Fruit fly (Drosophila melanogaster) whole organism, prepupa: Measurements from ENCODE around the gene tty.

Experiments used
- CG11762 ChIP-seq: fragments of 200-800 bp; sonication (Bioruptor generic); optimal IDR thresholded peaks from 3 replicates; lab custom pipeline; 2016; ENCODE audit warnings: missing biosample characterization, missing genetic modification characterization; ENCODE audit not compliant: insufficient read depth
- CG1621 ChIP-seq: fragments of 200-800 bp; sonication (Bioruptor generic); optimal IDR thresholded peaks from 3 replicates; lab custom pipeline; 2018; ENCODE audit warnings: missing biosample characterization, mild to moderate bottlenecking, missing genetic modification characterization
- CG16779 ChIP-seq: fragments of 200-800 bp; sonication (Bioruptor generic); optimal IDR thresholded peaks from 3 replicates; lab custom pipeline; 2017; ENCODE audit warnings: missing biosample characterization, mild to moderate bottlenecking, missing genetic modification characterization
- CG3032 ChIP-seq: fragments of 200-800 bp; optimal IDR thresholded peaks from 2 replicates; lab custom pipeline; 2019; ENCODE audit warnings: missing biosample characterization, mild to moderate bottlenecking, missing genetic modification characterization, moderate library complexity
- CG31627 ChIP-seq: fragments of 200-800 bp; sonication (Bioruptor generic); optimal IDR thresholded peaks from 3 replicates; lab custom pipeline; 2016; ENCODE audit warnings: missing biosample characterization, missing genetic modification characterization
- CG32006 ChIP-seq: fragments of 200-800 bp; sonication (Bioruptor generic); optimal IDR thresholded peaks from 3 replicates; lab custom pipeline; 2017; ENCODE audit warnings: missing biosample characterization, mild to moderate bottlenecking, missing genetic modification characterization
- CG34406 ChIP-seq: fragments of 200-800 bp; sonication (Bioruptor generic); optimal IDR thresholded peaks from 3 replicates; lab custom pipeline; 2016; ENCODE audit warnings: missing biosample characterization, missing genetic modification characterization
- CG3919 ChIP-seq: fragments of 200-800 bp; sonication (Bioruptor generic); optimal IDR thresholded peaks from 3 replicates; lab custom pipeline; 2016; ENCODE audit warnings: missing biosample characterization, missing genetic modification characterization
- CG4318 ChIP-seq: fragments of 200-800 bp; sonication (Bioruptor generic); optimal IDR thresholded peaks from 3 replicates; lab custom pipeline; 2017; ENCODE audit warnings: missing biosample characterization, mild to moderate bottlenecking, missing genetic modification characterization
- CG6163 ChIP-seq: fragments of 200-800 bp; sonication (Bioruptor generic); IDR thresholded peaks from 3 replicates; pipeline ENCODE4 v1.3.6; 2022; ENCODE audit warnings: missing biosample characterization, missing genetic modification characterization
- CG6276 ChIP-seq: fragments of 200-800 bp; sonication (Bioruptor generic); optimal IDR thresholded peaks from 2 replicates; lab custom pipeline; 2017; ENCODE audit warnings: missing biosample characterization, mild to moderate bottlenecking, missing genetic modification characterization
- CG6792 ChIP-seq: fragments of 200-800 bp; sonication (Bioruptor generic); optimal IDR thresholded peaks from 3 replicates; lab custom pipeline; 2016; ENCODE audit warnings: missing biosample characterization, missing genetic modification characterization
- CG6808 ChIP-seq: fragments of 200-800 bp; sonication (Bioruptor generic); optimal IDR thresholded peaks from 3 replicates; lab custom pipeline; 2017; ENCODE audit warnings: missing biosample characterization, missing genetic modification characterization, mild to moderate bottlenecking, moderate library complexity, missing genetic modification reagents
- CG6854 ChIP-seq: fragments of 200-800 bp; sonication (Bioruptor generic); optimal IDR thresholded peaks from 2 replicates; lab custom pipeline; 2017; ENCODE audit warnings: missing biosample characterization, mild to moderate bottlenecking, missing genetic modification characterization
- CG7368 ChIP-seq: fragments of 200-800 bp; sonication (Bioruptor generic); optimal IDR thresholded peaks from 3 replicates; lab custom pipeline; 2016; ENCODE audit warnings: missing biosample characterization, missing genetic modification characterization
- CG8119 ChIP-seq: fragments of 200-800 bp; sonication (Bioruptor generic); IDR thresholded peaks from 3 replicates; pipeline ENCODE4 v1.3.6; 2022; ENCODE audit warnings: missing biosample characterization, missing genetic modification characterization
- CG8319 ChIP-seq: fragments of 200-800 bp; sonication (Bioruptor generic); optimal IDR thresholded peaks from 3 replicates; lab custom pipeline; 2016; ENCODE audit warnings: missing biosample characterization, missing genetic modification characterization
- CG8632 ChIP-seq: fragments of 200-800 bp; sonication (Bioruptor generic); optimal IDR thresholded peaks from 3 replicates; lab custom pipeline; 2016; ENCODE audit warnings: missing biosample characterization, missing genetic modification characterization
- CG9139 ChIP-seq: fragments of 200-800 bp; sonication (Bioruptor generic); optimal IDR thresholded peaks from 3 replicates; lab custom pipeline; 2017; ENCODE audit warnings: missing biosample characterization, mild to moderate bottlenecking, missing genetic modification characterization
- Eip93F ChIP-seq: fragments of 200-800 bp; sonication (Bioruptor generic); optimal IDR thresholded peaks from 2 replicates; lab custom pipeline; 2016; ENCODE audit warnings: missing biosample characterization, mild to moderate bottlenecking, missing genetic modification characterization
- Ets21C ChIP-seq: fragments of 200-800 bp; sonication (Bioruptor generic); optimal IDR thresholded peaks from 3 replicates; lab custom pipeline; 2016; ENCODE audit warnings: missing biosample characterization, missing genetic modification characterization
- Gug ChIP-seq: fragments of 200-800 bp; sonication (Bioruptor generic); IDR thresholded peaks from 2 replicates; pipeline ENCODE4 v1.3.6; 2022; ENCODE audit warnings: missing biosample characterization, missing genetic modification characterization
- Hr38 ChIP-seq: sonication (Bioruptor generic); optimal IDR thresholded peaks from 2 replicates; lab custom pipeline; 2016; ENCODE audit warnings: missing biosample characterization, missing genetic modification characterization
- Hr39 ChIP-seq: fragments of 200-800 bp; sonication (Bioruptor generic); optimal IDR thresholded peaks from 2 replicates; lab custom pipeline; 2016; ENCODE audit warnings: missing biosample characterization, missing genetic modification characterization
- Lpt ChIP-seq: fragments of 200-800 bp; sonication (Bioruptor generic); optimal IDR thresholded peaks from 3 replicates; lab custom pipeline; 2016; ENCODE audit warnings: missing biosample characterization, missing genetic modification characterization
- Met ChIP-seq: fragments of 200-800 bp; sonication (Bioruptor generic); optimal IDR thresholded peaks from 3 replicates; lab custom pipeline; 2016; ENCODE audit warnings: missing biosample characterization, missing genetic modification characterization
- OdsH ChIP-seq: fragments of 200-800 bp; sonication (Bioruptor generic); optimal IDR thresholded peaks from 3 replicates; lab custom pipeline; 2016; ENCODE audit warnings: missing biosample characterization, missing genetic modification characterization
- Sox102F ChIP-seq: fragments of 200-800 bp; sonication (Bioruptor generic); optimal IDR thresholded peaks from 2 replicates; lab custom pipeline; 2016; ENCODE audit warnings: missing biosample characterization, mild to moderate bottlenecking, missing genetic modification characterization
- Sox14 ChIP-seq: fragments of 200-800 bp; sonication (Bioruptor generic); optimal IDR thresholded peaks from 3 replicates; lab custom pipeline; 2016; ENCODE audit warnings: missing biosample characterization, missing genetic modification characterization
- Sox15 ChIP-seq: fragments of 200-800 bp; sonication (Bioruptor generic); optimal IDR thresholded peaks from 3 replicates; lab custom pipeline; 2016; ENCODE audit warnings: missing biosample characterization, missing genetic modification characterization
- achi ChIP-seq: fragments of 200-800 bp; sonication (Bioruptor generic); optimal IDR thresholded peaks from 3 replicates; lab custom pipeline; 2016; ENCODE audit warnings: missing biosample characterization, missing genetic modification characterization
- dac ChIP-seq: fragments of 200-800 bp; sonication (Bioruptor generic); optimal IDR thresholded peaks from 2 replicates; lab custom pipeline; 2017; ENCODE audit warnings: missing biosample characterization, mild to moderate bottlenecking, missing genetic modification characterization
- dsx ChIP-seq: fragments of 200-800 bp; optimal IDR thresholded peaks from 3 replicates; lab custom pipeline; 2019; ENCODE audit warnings: missing biosample characterization, mild to moderate bottlenecking, missing genetic modification characterization, moderate library complexity; ENCODE audit not compliant: poor library complexity, severe bottlenecking
- esn ChIP-seq: fragments of 200-800 bp; sonication (Bioruptor generic); optimal IDR thresholded peaks from 2 replicates; lab custom pipeline; 2016; ENCODE audit warnings: missing biosample characterization, mild to moderate bottlenecking, missing genetic modification characterization, moderate library complexity
- fd59A ChIP-seq: fragments of 200-800 bp; sonication (Bioruptor generic); optimal IDR thresholded peaks from 2 replicates; lab custom pipeline; 2017; ENCODE audit warnings: missing biosample characterization, mild to moderate bottlenecking, missing genetic modification characterization, missing genetic modification reagents
- fd85E ChIP-seq: fragments of 200-800 bp; sonication (Bioruptor generic); optimal IDR thresholded peaks from 3 replicates; lab custom pipeline; 2016; ENCODE audit warnings: missing biosample characterization, missing genetic modification characterization
- fkh ChIP-seq: fragments of 200-800 bp; sonication (Bioruptor generic); optimal IDR thresholded peaks from 3 replicates; lab custom pipeline; 2017; ENCODE audit warnings: missing biosample characterization, mild to moderate bottlenecking, missing genetic modification characterization, moderate library complexity
- lz ChIP-seq: fragments of 200-800 bp; sonication (Bioruptor generic); optimal IDR thresholded peaks from 3 replicates; lab custom pipeline; 2016; ENCODE audit warnings: missing biosample characterization, missing genetic modification characterization
- net ChIP-seq: fragments of 200-800 bp; sonication (Bioruptor generic); optimal IDR thresholded peaks from 3 replicates; lab custom pipeline; 2016; ENCODE audit warnings: missing biosample characterization, missing genetic modification characterization
- pdm3 ChIP-seq: fragments of 200-800 bp; sonication (Bioruptor generic); optimal IDR thresholded peaks from 3 replicates; lab custom pipeline; 2016; ENCODE audit warnings: missing biosample characterization, missing genetic modification characterization
- salr ChIP-seq, 2 experiments: fragments of 200-800 bp; sonication (Bioruptor generic); optimal IDR thresholded peaks; 3 replicates each; lab custom pipeline; 2016 to 2018; ENCODE audit warnings: missing biosample characterization in 2 of 2, missing genetic modification characterization in 2 of 2, mild to moderate bottlenecking in 1 of 2
- spab ChIP-seq: fragments of 200-800 bp; sonication (Bioruptor generic); optimal IDR thresholded peaks from 2 replicates; lab custom pipeline; 2017; ENCODE audit warnings: missing biosample characterization, mild to moderate bottlenecking, missing genetic modification characterization, missing genetic modification reagents
- ss ChIP-seq, 2 experiments: fragments of 200-800 bp; sonication (Bioruptor generic); optimal IDR thresholded peaks; 2 replicates in 1 of 2; 3 replicates in 1 of 2; lab custom pipeline; 2017 to 2018; ENCODE audit warnings: mild to moderate bottlenecking in 2 of 2, missing biosample characterization in 2 of 2, missing genetic modification characterization in 2 of 2, moderate library complexity in 1 of 2
- svp ChIP-seq: fragments of 200-800 bp; sonication (Bioruptor generic); peaks from one replicate; lab custom pipeline; 2016; ENCODE audit warnings: missing biosample characterization, missing genetic modification characterization
- vri ChIP-seq: fragments of 200-800 bp; sonication (Bioruptor generic); optimal IDR thresholded peaks from 3 replicates; lab custom pipeline; 2016; ENCODE audit warnings: missing biosample characterization, mild to moderate bottlenecking, missing genetic modification characterization

Gene tty

DNA sequence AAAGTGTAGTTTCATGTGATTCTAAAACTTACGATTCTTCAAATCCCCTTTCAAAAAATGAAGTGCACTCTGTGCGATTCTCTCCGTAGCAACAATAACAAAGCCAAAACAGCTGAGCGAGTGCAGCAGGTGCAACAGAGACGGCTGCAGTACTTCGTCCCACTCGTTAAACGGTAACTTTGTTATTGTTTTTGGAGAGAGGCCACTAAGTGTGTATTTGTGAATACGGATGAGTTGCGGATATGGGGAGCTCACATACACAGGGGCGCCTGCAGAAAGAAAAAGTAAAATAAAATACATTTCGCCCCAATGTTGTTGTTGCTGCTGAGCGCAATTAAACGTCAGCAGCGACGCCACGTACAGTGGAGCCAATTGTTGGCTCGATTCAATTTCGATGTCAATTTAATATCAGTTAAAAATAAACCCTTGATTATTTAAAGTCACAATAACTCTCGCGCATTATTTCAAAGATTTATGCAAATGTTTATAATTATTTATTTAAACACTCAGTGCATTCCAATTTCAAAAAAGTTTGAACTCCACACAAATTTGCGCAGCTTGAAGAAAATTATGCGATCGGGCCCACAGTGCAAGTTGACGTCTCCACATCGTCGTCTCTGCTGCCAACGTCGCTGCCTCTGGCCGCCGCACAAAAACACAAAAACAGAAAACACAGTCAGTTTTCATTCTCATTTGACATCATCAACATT lies 28.0 kb upstream of the tty start (continued):
- TF ChIP-seq CG31627 (peak; percentile 98), CG8119 (GFP tag; lab: Robert Waterston, UW) (peak; percentile 99), Eip93F (GFP tag; lab: Kevin White, UChicago) (peak; percentile 96), spab (GFP tag; lab: Kevin White, UChicago) (peak; percentile 98), Gug (GFP tag; lab: Robert Waterston, UW) (peak; percentile 97), fd59A (GFP tag; lab: Kevin White, UChicago) (peak; percentile 99), CG32006 (GFP tag; lab: Kevin White, UChicago) (peak; percentile 100), dac (GFP tag; lab: Kevin White, UChicago) (peak; percentile 99), CG7368 (GFP tag; lab: Kevin White, UChicago) (peak; percentile 97)

- TF ChIP-seq Met, result peak; percentile 56
- peak; percentile 71 for TF ChIP-seq Eip93F (GFP tag; lab: Kevin White, UChicago)
- TF ChIP-seq Lpt (GFP tag; lab: Kevin White, UChicago), result peak; percentile 80
- peak; percentile 96 for TF ChIP-seq CG32006 (GFP tag; lab: Kevin White, UChicago)
- peak; percentile 78 for TF ChIP-seq CG34406 (GFP tag; lab: Kevin White, UChicago)
- peak; percentile 69 for TF ChIP-seq dsx (GFP tag; lab: Kevin White, UChicago)
- peak; percentile 56 for TF ChIP-seq fkh (GFP tag; lab: Kevin White, UChicago)
- TF ChIP-seq dac (GFP tag; lab: Kevin White, UChicago), result peak; percentile 85
- TF ChIP-seq CG6854, result peak; percentile 62
- peak; percentile 84 for TF ChIP-seq net (GFP tag; lab: Kevin White, UChicago)
- TF ChIP-seq CG16779 (tag; lab: Kevin White, UChicago), result peak; percentile 81
- peak; percentile 67 for TF ChIP-seq CG6808 (GFP tag; lab: Kevin White, UChicago)
- peak; percentile 28 for TF ChIP-seq Sox14 (GFP tag; lab: Kevin White, UChicago)
- TF ChIP-seq CG8319 (GFP tag; lab: Kevin White, UChicago), result peak; percentile 43
- TF ChIP-seq fd85E (GFP tag; lab: Kevin White, UChicago), result no peak
- peak; percentile 79 for TF ChIP-seq CG3919 (GFP tag; lab: Kevin White, UChicago)
- peak; percentile 72 for TF ChIP-seq Sox102F (GFP tag; lab: Kevin White, UChicago)
- no peak for TF ChIP-seq Hr38 (GFP tag; lab: Kevin White, UChicago)
- peak; percentile 61 for TF ChIP-seq CG8632
- TF ChIP-seq CG7368 (GFP tag; lab: Kevin White, UChicago), result peak; percentile 64
- peak; percentile 57 for TF ChIP-seq CG1621 (tag; lab: Kevin White, UChicago)
- peak; percentile 26 for TF ChIP-seq Ets21C (GFP tag; lab: Kevin White, UChicago)
- peak; percentile 72 for TF ChIP-seq CG11762 (GFP tag; lab: Kevin White, UChicago)
- TF ChIP-seq ss (GFP tag; optimal IDR thresholded peaks at IDR 0.05; lab: Kevin White, UChicago), result peak; percentile 63 to 76
- TF ChIP-seq CG4318 (GFP tag; lab: Kevin White, UChicago), result peak; percentile 91
- TF ChIP-seq Gug (GFP tag; lab: Robert Waterston, UW), result peak; percentile 43
- peak; percentile 72 for TF ChIP-seq esn
- TF ChIP-seq CG8119 (GFP tag; lab: Robert Waterston, UW), result peak; percentile 95
- TF ChIP-seq CG6792 (GFP tag; lab: Kevin White, UChicago), result peak; percentile 75
- TF ChIP-seq CG9139, result peak; percentile 54
- peak; percentile 2 to 71 for TF ChIP-seq salr (GFP tag; optimal IDR thresholded peaks at IDR 0.05; lab: Kevin White, UChicago)
- TF ChIP-seq svp (GFP tag; lab: Kevin White, UChicago), result peak; percentile 90
- peak; percentile 79 for TF ChIP-seq CG6163 (GFP tag; lab: Robert Waterston, UW)
- TF ChIP-seq CG3032 (tag; lab: Kevin White, UChicago), result peak; percentile 66
- no peak for TF ChIP-seq CG6276
- TF ChIP-seq vri (GFP tag; lab: Kevin White, UChicago), result peak; percentile 48
- peak; percentile 74 for TF ChIP-seq achi (GFP tag; lab: Kevin White, UChicago)
- TF ChIP-seq pdm3 (GFP tag; lab: Kevin White, UChicago), result peak; percentile 78
- TF ChIP-seq fd59A (GFP tag; lab: Kevin White, UChicago), result peak; percentile 66
- TF ChIP-seq Sox15, result peak; percentile 73
- peak; percentile 62 for TF ChIP-seq lz (GFP tag; lab: Kevin White, UChicago)
- peak; percentile 86 for TF ChIP-seq OdsH (GFP tag; lab: Kevin White, UChicago)
- TF ChIP-seq Hr39 (GFP tag; lab: Kevin White, UChicago), result peak; percentile 32
These were observed 27.0 kb upstream of the tty start for dm6 chrX:21366311-21366990.
